Worm (Caenorhabditis elegans) whole organism, L3 larva: Measurements from ENCODE around the gene F29F11.20.
A peak's percentile ranks its signal among the peaks of the same experiment; 100 is the strongest.

ENCODE experiments used
- R02D3.7 ChIP-seq: fragments of 150-350 bp; optimal IDR thresholded peaks from 2 replicates; lab custom pipeline; 2014; ENCODE audit warnings: missing biosample characterization, missing genetic modification characterization
- ZK546.5 ChIP-seq: sonication (generic microtip); optimal IDR thresholded peaks from 2 replicates; lab custom pipeline; 2017; ENCODE audit warnings: missing biosample characterization, missing genetic modification characterization
- aly-2 ChIP-seq: fragments of 150-350 bp; optimal IDR thresholded peaks from 2 replicates; lab custom pipeline; 2014; ENCODE audit warnings: missing biosample characterization, missing genetic modification characterization
- ceh-82 ChIP-seq: fragments of 150-350 bp; optimal IDR thresholded peaks from 2 replicates; lab custom pipeline; 2014; ENCODE audit warnings: missing biosample characterization, missing genetic modification characterization
- egl-27 ChIP-seq: sonication (generic microtip); optimal IDR thresholded peaks from 4 replicates; lab custom pipeline; 2017; ENCODE audit warnings: missing biosample characterization, missing genetic modification reagents, missing genetic modification characterization
- elt-2 ChIP-seq: sonication (generic microtip); optimal IDR thresholded peaks from 2 replicates; lab custom pipeline; 2016; ENCODE audit warnings: missing genetic modification reagents, mild to moderate bottlenecking, missing genetic modification characterization, missing compliant biosample characterization
- lin-39 ChIP-seq: fragments of 150-350 bp; optimal IDR thresholded peaks from 2 replicates; lab custom pipeline; 2018; ENCODE audit warnings: missing biosample characterization, missing genetic modification reagents, missing genetic modification characterization
- mdl-1 ChIP-seq: fragments of 150-350 bp; optimal IDR thresholded peaks from 2 replicates; lab custom pipeline; 2014; ENCODE audit warnings: missing biosample characterization, missing genetic modification characterization
- nhr-77 ChIP-seq: fragments of 150-350 bp; optimal IDR thresholded peaks from 2 replicates; lab custom pipeline; 2014; ENCODE audit warnings: missing biosample characterization, missing genetic modification characterization
- pha-4 ChIP-seq: fragments of 150-350 bp; optimal IDR thresholded peaks from 2 replicates; lab custom pipeline; 2014; ENCODE audit warnings: missing biosample characterization, missing genetic modification reagents, missing genetic modification characterization

DNA sequence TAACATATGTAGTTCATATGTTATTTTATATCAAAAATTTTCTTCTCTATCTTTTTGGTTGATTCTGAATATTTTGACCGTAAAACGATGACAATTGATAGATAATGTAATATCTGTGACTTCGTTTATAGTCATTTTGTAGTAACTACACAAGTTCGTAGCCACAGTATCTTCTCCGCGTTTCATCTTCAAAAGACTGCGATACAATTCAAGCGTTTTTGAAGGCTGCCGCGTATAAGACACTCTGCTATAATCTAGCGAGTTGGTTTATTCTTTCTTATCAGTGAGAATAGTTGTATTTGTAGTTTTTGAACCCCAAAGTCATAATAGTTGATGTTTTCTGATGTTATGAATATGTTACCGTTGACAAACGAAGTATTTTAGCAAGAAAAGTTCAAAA, 30.7 kb upstream of the F29F11.20 start, which contains the start of gene ugt-34:
- no peak for TF ChIP-seq pha-4 (tag; lab: Kevin White, UChicago)
- no peak for TF ChIP-seq aly-2 (tag; lab: Kevin White, UChicago)
- no peak for TF ChIP-seq ceh-82
- TF ChIP-seq egl-27 (tag; lab: Kevin White, UChicago), result no peak
- no peak for TF ChIP-seq ZK546.5 (tag; lab: Kevin White, UChicago)
- TF ChIP-seq R02D3.7, result no peak
- TF ChIP-seq lin-39 (tag; lab: Kevin White, UChicago), result no peak
- peak; percentile 63 for TF ChIP-seq elt-2 (tag; lab: Kevin White, UChicago)
- no peak for TF ChIP-seq mdl-1 (tag; lab: Kevin White, UChicago)
- TF ChIP-seq nhr-77 (tag; lab: Kevin White, UChicago), result no peak
